Worm (Caenorhabditis elegans) whole organism, dauer: ENCODE results near the gene cki-1.

Source experiments
- unc-62 ChIP-seq: sonication (generic microtip); optimal IDR thresholded peaks from 2 replicates; lab custom pipeline; 2017; ENCODE audit warnings: missing biosample characterization, missing genetic modification reagents, missing genetic modification characterization

Gene cki-1

DNA sequence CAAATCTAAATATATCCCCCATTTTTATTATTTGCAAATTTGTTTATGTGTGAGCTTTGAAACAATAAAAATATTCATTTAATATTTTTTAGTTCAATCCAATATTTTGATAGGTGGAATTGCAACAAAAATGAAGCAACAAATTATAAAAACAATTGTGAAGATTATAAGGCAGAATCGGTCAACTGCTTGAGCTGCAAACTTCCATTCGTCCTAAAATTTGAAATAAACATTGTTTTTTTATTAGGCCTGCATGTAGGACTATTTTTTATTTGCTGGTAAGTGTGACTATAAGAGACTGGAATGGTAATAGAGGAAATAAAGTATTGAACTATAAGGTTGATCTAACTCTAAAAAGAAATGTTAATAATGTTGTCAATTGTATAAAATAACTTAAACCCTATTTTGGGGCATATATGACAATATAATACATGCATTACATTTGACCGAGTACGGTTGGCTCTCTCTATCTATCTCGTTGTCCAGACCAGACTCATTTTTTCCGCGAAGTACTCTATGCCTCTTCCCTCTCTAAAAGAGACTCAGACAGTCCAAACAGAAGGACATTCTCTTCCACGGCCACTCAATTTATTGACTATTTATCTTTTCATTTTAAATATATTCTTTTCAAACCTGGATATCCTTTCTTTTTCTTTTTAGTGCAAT is 34.7 kb downstream of the cki-1 start, which contains the start of gene T09A5.4:
T09A5.4 (plus strand) TSS at position 616 of the 666 bp plus-strand sequence.
- no peak for TF ChIP-seq unc-62 (GFP tag; lab: Kevin White, UChicago)

DNA sequence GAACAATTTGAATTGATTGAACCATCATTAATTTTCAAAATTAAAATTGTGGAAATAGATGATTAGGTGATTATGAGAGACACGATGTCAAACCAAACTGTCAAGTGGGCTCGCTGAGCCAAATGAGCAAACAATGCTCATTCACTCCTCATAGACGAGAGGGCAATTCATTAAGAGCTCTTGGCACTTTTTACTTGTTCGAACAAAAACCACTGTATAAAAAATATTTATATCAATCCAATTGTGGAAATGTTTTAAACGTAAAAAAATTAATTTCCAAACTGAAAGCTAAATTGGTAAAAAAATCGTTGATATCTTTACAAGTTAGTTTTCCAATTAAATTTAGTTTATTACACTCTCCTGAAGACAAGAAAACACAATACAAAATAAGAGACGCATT is 38.7 kb downstream of the cki-1 start, which contains the start of gene acr-7:
acr-7 (minus strand) TSS at position 101 of the 400 bp plus-strand sequence.
- TF ChIP-seq unc-62 (GFP tag; lab: Kevin White, UChicago) = no peak

- no peak for TF ChIP-seq unc-62 (GFP tag; lab: Kevin White, UChicago)
These were observed 39.5 kb downstream of the cki-1 start for ce11 chrII:7850575-7850974.

DNA sequence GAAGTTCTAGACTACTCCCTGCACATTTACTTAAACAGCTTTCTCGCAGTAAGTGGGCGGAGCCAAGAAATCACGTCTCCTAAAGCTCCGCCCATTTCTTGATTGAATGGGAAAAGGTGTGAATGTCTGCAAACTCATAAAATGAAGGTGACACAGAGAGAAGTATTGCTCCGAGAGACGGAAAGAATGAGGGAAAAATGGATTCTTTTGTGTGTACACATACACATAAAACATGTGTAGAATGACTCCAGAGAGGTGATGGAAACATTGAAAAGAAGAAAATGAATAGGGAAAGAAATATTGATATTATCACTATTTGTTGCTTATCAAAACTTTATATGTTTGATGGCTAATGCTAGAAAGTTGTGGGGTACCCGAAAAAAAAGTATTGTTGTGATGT is 40.4 kb downstream of the cki-1 start:
- no peak for TF ChIP-seq unc-62 (GFP tag; lab: Kevin White, UChicago)

ce11 chrII:7853679-7854078 is 42.6 kb downstream of the cki-1 start, which contains the start of gene T09A5.5:
T09A5.5 (minus strand) TSS chrII:7853779.
- no peak for TF ChIP-seq unc-62 (GFP tag; lab: Kevin White, UChicago)

DNA sequence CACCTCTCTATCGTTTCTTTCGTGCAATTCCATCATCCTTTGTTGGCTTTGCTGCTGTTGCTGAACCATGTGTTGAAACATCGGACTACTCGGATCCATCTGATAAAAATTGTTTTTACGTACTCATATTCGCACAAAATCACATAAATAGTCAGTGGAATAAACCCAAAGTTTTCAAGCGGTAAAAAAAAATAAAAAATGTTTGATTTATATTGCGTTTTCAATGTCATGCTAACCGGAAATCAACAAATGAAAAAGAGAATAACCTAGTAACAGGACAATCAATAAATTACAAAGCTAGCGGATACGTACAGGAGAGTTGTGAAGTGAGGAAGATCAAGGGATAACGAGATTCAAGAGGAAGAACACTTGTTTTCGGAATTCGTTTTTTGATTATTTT is 43.9 kb downstream of the cki-1 start, which contains the start of gene mdt-10:
mdt-10 (minus strand) TSS at position 101 of the 400 bp plus-strand sequence.
- TF ChIP-seq unc-62 (GFP tag; lab: Kevin White, UChicago) = no peak

DNA sequence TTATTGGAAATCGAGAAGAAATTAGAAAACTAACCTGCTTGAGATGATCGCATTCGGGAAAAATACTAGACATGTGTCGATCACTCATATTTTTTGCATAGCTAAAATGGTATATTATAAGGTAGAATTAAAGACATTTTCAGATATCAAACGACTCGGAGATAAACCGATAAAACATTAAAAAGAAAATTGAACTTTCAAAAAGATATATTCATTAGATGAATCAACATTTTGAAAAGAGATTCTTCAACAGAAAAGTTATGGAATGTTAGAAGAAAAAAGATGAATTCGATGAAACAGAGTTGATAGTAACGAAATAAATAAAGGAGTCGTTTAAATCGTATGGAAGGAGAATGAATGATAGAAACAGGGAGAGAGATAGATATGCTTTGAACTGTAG is 44.6 kb downstream of the cki-1 start, which contains the start of gene mdmh-35:
mdmh-35 (minus strand) TSS at position 101 of the 400 bp plus-strand sequence.
- TF ChIP-seq unc-62 (GFP tag; lab: Kevin White, UChicago) = no peak

DNA sequence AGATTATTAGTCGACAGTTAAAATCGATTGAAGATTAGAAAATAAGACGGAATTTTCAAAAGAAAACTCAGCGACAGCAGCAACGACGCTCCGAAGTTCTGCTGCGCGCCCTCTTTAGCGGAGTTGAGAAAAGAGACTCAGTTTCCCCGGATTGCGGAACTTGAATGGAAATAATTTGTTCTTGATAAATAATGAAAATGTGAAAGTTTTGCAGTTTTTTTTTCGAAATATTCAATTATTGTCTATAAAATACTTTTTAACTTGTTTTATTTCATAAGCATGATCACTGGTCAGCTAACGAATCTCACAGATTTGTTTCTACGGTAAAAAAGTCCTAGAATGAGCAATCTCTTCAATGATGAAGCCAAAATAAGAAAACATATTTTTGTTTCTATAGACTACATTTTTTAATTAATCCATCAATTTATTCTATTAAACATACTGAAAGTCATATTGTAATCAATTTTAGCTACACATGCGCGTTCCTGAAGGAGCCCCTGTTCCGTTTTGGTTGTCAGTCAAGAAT is 46.5 kb downstream of the cki-1 start, which contains the start of the genes cec-3 and T09A5.15:
cec-3 (minus strand) TSS at position 116 of the 526 bp plus-strand sequence.
T09A5.15 (plus strand) TSS at position 476 of the 526 bp plus-strand sequence.
- TF ChIP-seq unc-62 (GFP tag; lab: Kevin White, UChicago) = no peak

- no peak for TF ChIP-seq unc-62 (GFP tag; lab: Kevin White, UChicago)
These were observed 47.1 kb downstream of the cki-1 start, which contains the start of gene sds-22 for ce11 chrII:7858101-7858500. sds-22 (plus strand) TSS chrII:7858401.

DNA sequence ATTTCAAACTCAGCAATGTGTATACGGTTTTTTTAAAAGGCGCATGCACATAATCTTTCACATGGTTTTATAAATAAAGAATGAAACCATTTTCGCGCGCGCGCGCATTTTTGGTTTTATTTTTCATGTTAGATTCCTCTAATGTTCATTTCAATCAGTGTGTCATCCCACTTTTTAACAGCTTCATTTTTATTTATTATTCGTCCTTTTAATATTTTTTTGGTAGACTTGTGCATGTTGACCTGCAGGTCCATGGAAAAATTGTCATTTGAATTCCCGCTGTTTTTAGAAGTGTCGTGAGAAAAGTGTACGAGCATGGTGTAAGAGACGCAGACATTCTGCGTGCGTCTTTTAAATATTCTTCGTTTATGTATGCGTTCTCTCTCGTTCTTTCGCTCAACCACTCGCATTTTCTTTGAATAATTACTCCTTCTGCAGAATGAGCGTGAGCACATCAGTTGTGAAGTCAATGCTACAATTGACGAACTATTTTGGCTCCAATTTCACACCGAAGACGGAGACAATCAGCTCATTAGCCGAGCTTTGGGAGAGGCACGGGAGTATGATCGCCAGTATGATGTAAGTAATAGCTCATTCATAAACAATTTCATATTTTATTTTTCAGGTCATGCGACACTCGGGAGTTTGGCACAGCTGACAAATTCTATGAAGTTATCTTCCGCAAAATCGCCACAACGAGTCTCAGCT is 49.3 kb downstream of the cki-1 start, which contains the start of gene lin-5:
lin-5 (plus strand) TSS at position 354 of the 708 bp plus-strand sequence.
- TF ChIP-seq unc-62 (GFP tag; lab: Kevin White, UChicago) = no peak
